Fruit fly (Drosophila melanogaster): ENCODE results near the gene CG5276.

CG5276 gene

dm6 chr3R:11458022-11458850 lies 26.7 kb downstream of the CG5276 start (continued):
- TF ChIP-seq CG7357 (GFP tag; IDR thresholded peaks at IDR 0.05) = peak; percentile 63
- TF ChIP-seq cato (GFP tag; optimal IDR thresholded peaks at IDR 0.05; ENCODE audit: borderline replicate concordance) = no peak
- peak; percentile 60 for TF ChIP-seq CG1233 (GFP tag; optimal IDR thresholded peaks at IDR 0.05)
- TF ChIP-seq mirr (GFP tag; optimal IDR thresholded peaks at IDR 0.05) = peak; percentile 26
- TF ChIP-seq ewg (GFP tag; optimal IDR thresholded peaks at IDR 0.05) = peak; percentile 26
- TF ChIP-seq ash1 (GFP tag; optimal IDR thresholded peaks at IDR 0.05) = no peak
- TF ChIP-seq toy (GFP tag; IDR thresholded peaks at IDR 0.05) = 0 out of 2 replicates have a peak, but pooled peaks have one; percentile 75
- TF ChIP-seq nmo (GFP tag; optimal IDR thresholded peaks at IDR 0.05) = peak; percentile 53
- no peak for TF ChIP-seq inv (GFP tag; IDR thresholded peaks at IDR 0.05; ENCODE audit: partially characterized antibody)
- no peak for TF ChIP-seq fd64A (GFP tag; optimal IDR thresholded peaks at IDR 0.05)
- TF ChIP-seq Gsc (GFP tag; IDR thresholded peaks at IDR 0.05) = 0 out of 2 replicates have a peak, but pooled peaks have one; percentile 43
- peak; percentile 86 for TF ChIP-seq Ptx1 (GFP tag; IDR thresholded peaks at IDR 0.05)
- TF ChIP-seq Taf1 (GFP tag; IDR thresholded peaks at IDR 0.05) = peak; percentile 75; the same call in 1 of the 2 replicates
- peak; percentile 73 for TF ChIP-seq H2.0 (GFP tag; IDR thresholded peaks at IDR 0.05)
- peak; percentile 63 for TF ChIP-seq unpg (GFP tag; optimal IDR thresholded peaks at IDR 0.05)
- peak; percentile 44 for TF ChIP-seq Hsf (GFP tag; optimal IDR thresholded peaks at IDR 0.05)
- no peak for TF ChIP-seq CkIIα-i1 (GFP tag; IDR thresholded peaks at IDR 0.05)
- no peak for TF ChIP-seq Eip74EF (GFP tag; optimal IDR thresholded peaks at IDR 0.05)
- TF ChIP-seq Lpt (GFP tag; optimal IDR thresholded peaks at IDR 0.05) = no peak
- no peak for TF ChIP-seq psq (GFP tag; optimal IDR thresholded peaks at IDR 0.05)
- peak; percentile 82 for TF ChIP-seq Dbx (GFP tag; IDR thresholded peaks at IDR 0.05)
- TF ChIP-seq Jarid2 (GFP tag; optimal IDR thresholded peaks at IDR 0.05) = peak; percentile 1
- TF ChIP-seq NfI (GFP tag; optimal IDR thresholded peaks at IDR 0.05) = peak; percentile 75
- peak; percentile 73 for TF ChIP-seq CG11695 (GFP tag; IDR thresholded peaks at IDR 0.05)
- peak; percentile 41 for TF ChIP-seq CG17829 (tag; optimal IDR thresholded peaks at IDR 0.05)
- TF ChIP-seq CG3163 (GFP tag; optimal IDR thresholded peaks at IDR 0.05) = peak; percentile 32
- TF ChIP-seq HLH3B (GFP tag; IDR thresholded peaks at IDR 0.05) = peak; percentile 72
- TF ChIP-seq CG15073 (GFP tag; optimal IDR thresholded peaks at IDR 0.05) = no peak
- TF ChIP-seq tap (tag; optimal IDR thresholded peaks at IDR 0.05) = peak; percentile 45
- peak; percentile 73 for TF ChIP-seq CoRest (tag; optimal IDR thresholded peaks at IDR 0.05)
- no peak for TF ChIP-seq bbx (GFP tag; IDR thresholded peaks at IDR 0.05; ENCODE audit: partially characterized antibody)
- TF ChIP-seq vfl (GFP tag; optimal IDR thresholded peaks at IDR 0.05) = no peak
- TF ChIP-seq HLH4C (GFP tag; IDR thresholded peaks at IDR 0.05; ENCODE audit: partially characterized antibody) = no peak
- peak; percentile 15 for TF ChIP-seq CG17802 (tag; optimal IDR thresholded peaks at IDR 0.05)
- no peak for TF ChIP-seq YL-1 (GFP tag; optimal IDR thresholded peaks at IDR 0.05)
- TF ChIP-seq amos (GFP tag; IDR thresholded peaks at IDR 0.05; ENCODE audit: partially characterized antibody) = no peak
- TF ChIP-seq CG8089 (GFP tag; optimal IDR thresholded peaks at IDR 0.05) = no peak
- no peak for TF ChIP-seq gfzf (GFP tag; optimal IDR thresholded peaks at IDR 0.05)
- peak; percentile 47; the same call in 1 of the 2 replicates for TF ChIP-seq CG10959 (GFP tag; IDR thresholded peaks at IDR 0.05)
- peak; percentile 29 for TF ChIP-seq CG7928 (GFP tag; optimal IDR thresholded peaks at IDR 0.05)
- peak; percentile 76; the same call in 2 of the 3 replicates for TF ChIP-seq ci (GFP tag; IDR thresholded peaks at IDR 0.05)
- TF ChIP-seq Doc2 (GFP tag; IDR thresholded peaks at IDR 0.05) = peak; percentile 64; the same call in 1 of the 2 replicates
- TF ChIP-seq CG4820 (GFP tag; optimal IDR thresholded peaks at IDR 0.05) = peak; percentile 51
- peak; percentile 58 for TF ChIP-seq CG2712 (tag; optimal IDR thresholded peaks at IDR 0.05)
- peak; percentile 59; the same call in 1 of the 2 replicates for TF ChIP-seq CG5953 (GFP tag; IDR thresholded peaks at IDR 0.05)
- no peak for TF ChIP-seq ac (GFP tag; optimal IDR thresholded peaks at IDR 0.05)
- no peak for TF ChIP-seq CG1024 (GFP tag; IDR thresholded peaks at IDR 0.05)
- TF ChIP-seq CG14710 (tag; optimal IDR thresholded peaks at IDR 0.05) = peak; percentile 18

All from whole organism, embryonic.